Fruit fly (Drosophila melanogaster): Measurements from ENCODE around the gene shep.
A peak's percentile ranks its signal among the peaks of the same experiment; 100 is the strongest.

The shep gene

dm6 chr3L:5184502-5184859 is 93.3 kb downstream of the shep start (continued):
- TF ChIP-seq jigr1 (GFP tag; IDR thresholded peaks at IDR 0.05) (no peak), CG4854 (GFP tag; optimal IDR thresholded peaks at IDR 0.05) (no peak)

DNA sequence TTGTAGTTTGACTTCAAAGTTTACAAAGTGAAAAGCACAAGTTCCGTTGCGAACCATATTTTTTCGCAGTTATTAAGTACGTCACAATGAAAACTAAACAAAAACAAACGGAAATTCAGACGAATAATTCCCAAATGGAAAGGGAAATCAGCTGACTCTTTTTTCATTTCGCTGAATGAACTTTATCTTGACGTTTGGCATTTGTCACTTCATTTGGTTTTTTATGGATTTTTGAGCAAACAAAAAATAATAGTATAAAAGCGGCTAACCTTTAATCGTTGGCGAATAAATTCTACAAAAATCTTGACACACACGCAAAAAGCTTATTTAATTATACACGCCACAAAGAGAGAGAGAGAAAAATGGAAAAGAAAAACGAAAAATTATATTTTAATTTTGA is 94.1 kb downstream of the shep start:
- TF ChIP-seq CG12155 (GFP tag; optimal IDR thresholded peaks at IDR 0.05) (no peak), Dref (GFP tag; IDR thresholded peaks at IDR 0.05) (no peak), eve (GFP tag; optimal IDR thresholded peaks at IDR 0.05) (peak in 1 of 2 experiments; percentile 19), CG8924 (tag; optimal IDR thresholded peaks at IDR 0.05) (no peak), chinmo (GFP tag; IDR thresholded peaks at IDR 0.05; ENCODE audit: partially characterized antibody) (0 out of 4 replicates have a peak, but pooled peaks have one; percentile 2), CG2875 (GFP tag; optimal IDR thresholded peaks at IDR 0.05) (no peak), NfI (GFP tag; optimal IDR thresholded peaks at IDR 0.05) (no peak), CG3281 (GFP tag; optimal IDR thresholded peaks at IDR 0.05) (no peak)

- TF ChIP-seq D19B (GFP tag; optimal IDR thresholded peaks at IDR 0.05) = no peak
- no peak for TF ChIP-seq Ada2b (GFP tag; IDR thresholded peaks at IDR 0.05)
- no peak for TF ChIP-seq HLHmδ (GFP tag; optimal IDR thresholded peaks at IDR 0.05)
- TF ChIP-seq phol (tag; optimal IDR thresholded peaks at IDR 0.05) = no peak
- no peak for TF ChIP-seq CG18619 (GFP tag; optimal IDR thresholded peaks at IDR 0.05)
- no peak for TF ChIP-seq btn (GFP tag; optimal IDR thresholded peaks at IDR 0.05)
- TF ChIP-seq CG17612 (GFP tag; IDR thresholded peaks at IDR 0.05) = no peak
- no peak for TF ChIP-seq CG13624 (GFP tag; optimal IDR thresholded peaks at IDR 0.05)
- TF ChIP-seq CG2116 (GFP tag; optimal IDR thresholded peaks at IDR 0.05) = no peak
- TF ChIP-seq Fer1 (GFP tag; optimal IDR thresholded peaks at IDR 0.05) = no peak
- no peak for TF ChIP-seq CG4424 (GFP tag; optimal IDR thresholded peaks at IDR 0.05)
- TF ChIP-seq CG13287 (GFP tag; IDR thresholded peaks at IDR 0.05; ENCODE audit: partially characterized antibody) = no peak
- no peak for TF ChIP-seq CTCF (GFP tag; optimal IDR thresholded peaks at IDR 0.05)
- TF ChIP-seq Taf1 (GFP tag; IDR thresholded peaks at IDR 0.05) = no peak
- no peak for TF ChIP-seq NC2α (GFP tag; optimal IDR thresholded peaks at IDR 0.05)
- no peak for TF ChIP-seq pros (GFP tag; optimal IDR thresholded peaks at IDR 0.05)
- no peak for TF ChIP-seq her (GFP tag; optimal IDR thresholded peaks at IDR 0.05)
- no peak for TF ChIP-seq CG14710 (tag; optimal IDR thresholded peaks at IDR 0.05)
- no peak for TF ChIP-seq NfI (GFP tag; optimal IDR thresholded peaks at IDR 0.05)
- no peak for TF ChIP-seq CG4707 (GFP tag; optimal IDR thresholded peaks at IDR 0.05)
- peak; percentile 0 for TF ChIP-seq CG9727 (GFP tag; optimal IDR thresholded peaks at IDR 0.05)
- TF ChIP-seq Usf (GFP tag; optimal IDR thresholded peaks at IDR 0.05) = no peak
- TF ChIP-seq danr (GFP tag; IDR thresholded peaks at IDR 0.05) = no peak
- TF ChIP-seq CG10321 (GFP tag; IDR thresholded peaks at IDR 0.05) = no peak
- no peak for TF ChIP-seq CG7271 (tag; optimal IDR thresholded peaks at IDR 0.05)
- no peak; the same call in 2 of the 3 replicates for TF ChIP-seq CG14050 (GFP tag; IDR thresholded peaks at IDR 0.05)
- TF ChIP-seq pan (optimal IDR thresholded peaks at IDR 0.05) = no peak
- TF ChIP-seq pan (GFP tag; optimal IDR thresholded peaks at IDR 0.05 in 1 of 2, IDR thresholded peaks at IDR 0.05 in 1 of 2) = no peak
- TF ChIP-seq CG2129 (GFP tag; IDR thresholded peaks at IDR 0.05; ENCODE audit: partially characterized antibody) = no peak
- peak; percentile 12 for TF ChIP-seq CG2712 (tag; optimal IDR thresholded peaks at IDR 0.05)
- TF ChIP-seq Ptx1 (GFP tag; IDR thresholded peaks at IDR 0.05) = 0 out of 2 replicates have a peak, but pooled peaks have one; percentile 6
- TF ChIP-seq Chrac-16 (GFP tag; optimal IDR thresholded peaks at IDR 0.05) = no peak
- no peak for TF ChIP-seq gcm2 (GFP tag; optimal IDR thresholded peaks at IDR 0.05)
- no peak for TF ChIP-seq CG1024 (GFP tag; IDR thresholded peaks at IDR 0.05)
- TF ChIP-seq MTF-1 (GFP tag; optimal IDR thresholded peaks at IDR 0.05; ENCODE audit: borderline replicate concordance) = no peak
- TF ChIP-seq ATbp (GFP tag; optimal IDR thresholded peaks at IDR 0.05) = no peak
- no peak for TF ChIP-seq CG14014 (GFP tag; IDR thresholded peaks at IDR 0.05)
- TF ChIP-seq sc (optimal IDR thresholded peaks at IDR 0.05) = no peak
- no peak for TF ChIP-seq sc (GFP tag; optimal IDR thresholded peaks at IDR 0.05)
- TF ChIP-seq seq (GFP tag; IDR thresholded peaks at IDR 0.05) = peak; percentile 11; the same call in 1 of the 2 replicates
These were observed 94.7 kb downstream of the shep start for dm6 chr3L:5182994-5183566.

Measured in whole organism, embryonic.